Worm (Caenorhabditis elegans): ENCODE data around the gene dhs-26.
A peak's percentile ranks its signal among the peaks of the same experiment; 100 is the strongest.

Gene dhs-26

DNA sequence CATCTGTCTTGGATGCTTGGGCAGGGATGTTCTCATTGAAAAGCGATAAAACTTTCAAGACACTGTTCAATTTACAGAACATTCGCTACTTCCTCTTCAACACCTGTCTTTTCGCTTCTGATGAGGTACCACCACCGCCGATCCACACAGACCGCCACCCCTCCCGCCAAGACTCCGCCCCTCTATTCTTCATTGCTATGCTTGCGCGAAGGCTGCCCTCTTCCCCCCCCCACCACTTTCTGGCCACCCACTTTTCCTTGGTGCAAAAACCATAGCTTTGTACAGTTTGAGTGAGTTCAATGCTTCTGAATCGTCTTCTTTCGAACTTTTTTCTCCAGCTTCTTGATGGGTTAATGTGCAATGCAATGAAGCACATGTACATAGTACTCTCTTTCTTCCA lies 48.4 kb downstream of the dhs-26 start:
- peak; percentile 67 for TF ChIP-seq set-16 (GFP tag; IDR thresholded peaks at IDR 0.05)
- TF ChIP-seq Y105C5A.15 (GFP tag; IDR thresholded peaks at IDR 0.05): no peak

Data from whole organism, L4 larva.